Fruit fly (Drosophila melanogaster): Measurements from ENCODE around the gene CG8064.

Gene CG8064

dm6 chr3R:18234699-18235257 is 48.7 kb upstream of the CG8064 start (continued):
- TF ChIP-seq Hr39 (optimal IDR thresholded peaks at IDR 0.05), result no peak
- TF ChIP-seq slbo (GFP tag; IDR thresholded peaks at IDR 0.05), result no peak
- no peak for TF ChIP-seq CG16813 (GFP tag; IDR thresholded peaks at IDR 0.05; ENCODE audit: partially characterized antibody)

- TF ChIP-seq z (GFP tag; IDR thresholded peaks at IDR 0.05) (no peak), CG10321 (GFP tag; IDR thresholded peaks at IDR 0.05) (peak; percentile 92), CG1832 (GFP tag; optimal IDR thresholded peaks at IDR 0.05) (peak; percentile 90), Jarid2 (GFP tag; optimal IDR thresholded peaks at IDR 0.05) (peak; percentile 47), nom (GFP tag; optimal IDR thresholded peaks at IDR 0.05) (no peak), Lhr (GFP tag; optimal IDR thresholded peaks at IDR 0.05) (no peak), CG13894 (tag; optimal IDR thresholded peaks at IDR 0.05) (no peak), CG2712 (tag; optimal IDR thresholded peaks at IDR 0.05) (no peak), CG16813 (GFP tag; IDR thresholded peaks at IDR 0.05; ENCODE audit: partially characterized antibody) (no peak), ems (GFP tag; optimal IDR thresholded peaks at IDR 0.05) (no peak), ci (GFP tag; IDR thresholded peaks at IDR 0.05) (0 out of 3 replicates have a peak, but pooled peaks have one; percentile 22), tin (GFP tag; optimal IDR thresholded peaks at IDR 0.05) (no peak), Ravus (GFP tag; IDR thresholded peaks at IDR 0.05) (no peak), Opbp (GFP tag; IDR thresholded peaks at IDR 0.05; ENCODE audit: partially characterized antibody) (0 out of 3 replicates have a peak, but pooled peaks have one; percentile 30), tll (GFP tag; optimal IDR thresholded peaks at IDR 0.05) (peak in 1 of 2 experiments; percentile 51), CG5180 (GFP tag; optimal IDR thresholded peaks at IDR 0.05) (peak; percentile 12), pfk (GFP tag; optimal IDR thresholded peaks at IDR 0.05) (no peak), CG32772 (GFP tag; IDR thresholded peaks at IDR 0.05) (peak; percentile 36; the same call in 1 of the 2 replicates), Nf-YB (GFP tag; optimal IDR thresholded peaks at IDR 0.05) (peak; percentile 99), CG15601 (tag; optimal IDR thresholded peaks at IDR 0.05) (peak; percentile 3), CG6689 (GFP tag; IDR thresholded peaks at IDR 0.05) (no peak), nerfin-1 (tag; optimal IDR thresholded peaks at IDR 0.05) (peak; percentile 43), Deaf1 (tag; optimal IDR thresholded peaks at IDR 0.05) (peak; percentile 6), C15 (GFP tag; IDR thresholded peaks at IDR 0.05) (no peak), CG32532 (GFP tag; IDR thresholded peaks at IDR 0.05) (peak; percentile 31; the same call in 1 of the 2 replicates), Dad (GFP tag; optimal IDR thresholded peaks at IDR 0.05) (no peak), Dll (GFP tag; IDR thresholded peaks at IDR 0.05; ENCODE audit: partially characterized antibody) (0 out of 4 replicates have a peak, but pooled peaks have one; percentile 40), Nf-YA (GFP tag; IDR thresholded peaks at IDR 0.05) (peak; percentile 89), zen (tag; optimal IDR thresholded peaks at IDR 0.05) (peak; percentile 37), disco-r (GFP tag; optimal IDR thresholded peaks at IDR 0.05) (no peak), CG4328 (GFP tag; optimal IDR thresholded peaks at IDR 0.05) (no peak), repo (GFP tag; optimal IDR thresholded peaks at IDR 0.05) (peak; percentile 19), CG2199 (GFP tag; IDR thresholded peaks at IDR 0.05) (0 out of 3 replicates have a peak, but pooled peaks have one; percentile 53), Scr (GFP tag; IDR thresholded peaks at IDR 0.05; ENCODE audit: partially characterized antibody) (0 out of 2 replicates have a peak, but pooled peaks have one; percentile 23), CG15514 (GFP tag; optimal IDR thresholded peaks at IDR 0.05) (no peak), Dref (GFP tag; IDR thresholded peaks at IDR 0.05) (peak; percentile 23; the same call in 1 of the 2 replicates), B-H2 (GFP tag; optimal IDR thresholded peaks at IDR 0.05) (no peak), bbx (GFP tag; IDR thresholded peaks at IDR 0.05; ENCODE audit: partially characterized antibody) (peak; percentile 27; the same call in 1 of the 2 replicates), CG7357 (GFP tag; IDR thresholded peaks at IDR 0.05) (no peak), chm (GFP tag; IDR thresholded peaks at IDR 0.05) (peak; percentile 25; the same call in 1 of the 2 replicates), gcm (GFP tag; optimal IDR thresholded peaks at IDR 0.05) (peak; percentile 93), Adf1 (GFP tag; IDR thresholded peaks at IDR 0.05) (peak; percentile 89), Nf-YC (tag; optimal IDR thresholded peaks at IDR 0.05) (peak; percentile 98), CG6791 (GFP tag; IDR thresholded peaks at IDR 0.05; ENCODE audit: partially characterized antibody) (peak; percentile 56; the same call in 2 of the 3 replicates)
Measured at dm6 chr3R:18235879-18236278, 47.6 kb upstream of the CG8064 start, which contains the start of gene repo. TSS of gene repo (plus strand) at chr3R:18236192.

Measured in whole organism, embryonic.